Worm (Caenorhabditis elegans) whole organism, L2 larva: ENCODE results near the gene Y51A2B.9.

Source experiments
- dmd-4 ChIP-seq: sonication (generic microtip); optimal IDR thresholded peaks from 2 replicates; lab custom pipeline; 2017; ENCODE audit warnings: missing biosample characterization, missing genetic modification characterization
- lin-39 ChIP-seq: fragments of 150-350 bp; optimal IDR thresholded peaks from 2 replicates; lab custom pipeline; 2014; ENCODE audit warnings: missing biosample characterization, missing genetic modification reagents, missing genetic modification characterization
- nhr-77 ChIP-seq: fragments of 150-350 bp; optimal IDR thresholded peaks from 2 replicates; lab custom pipeline; 2014; ENCODE audit warnings: missing biosample characterization, missing genetic modification characterization
- sma-9 ChIP-seq, 2 experiments: fragments of 150-350 bp in 1 of 2; sonication (generic microtip) in 1 of 2; optimal IDR thresholded peaks; 2 replicates each; lab custom pipeline; 2014 to 2016; ENCODE audit warnings: missing genetic modification characterization in 2 of 2, mild to moderate bottlenecking in 1 of 2, missing biosample characterization in 1 of 2, missing compliant biosample characterization in 1 of 2, missing genetic modification reagents in 1 of 2, moderate library complexity in 1 of 2
- ztf-11 ChIP-seq: sonication (generic microtip); optimal IDR thresholded peaks from 2 replicates; lab custom pipeline; 2017; ENCODE audit warnings: missing biosample characterization, missing genetic modification characterization
- ztf-4 ChIP-seq: fragments of 150-350 bp; optimal IDR thresholded peaks from 2 replicates; lab custom pipeline; 2014; ENCODE audit warnings: missing biosample characterization, missing genetic modification characterization

DNA sequence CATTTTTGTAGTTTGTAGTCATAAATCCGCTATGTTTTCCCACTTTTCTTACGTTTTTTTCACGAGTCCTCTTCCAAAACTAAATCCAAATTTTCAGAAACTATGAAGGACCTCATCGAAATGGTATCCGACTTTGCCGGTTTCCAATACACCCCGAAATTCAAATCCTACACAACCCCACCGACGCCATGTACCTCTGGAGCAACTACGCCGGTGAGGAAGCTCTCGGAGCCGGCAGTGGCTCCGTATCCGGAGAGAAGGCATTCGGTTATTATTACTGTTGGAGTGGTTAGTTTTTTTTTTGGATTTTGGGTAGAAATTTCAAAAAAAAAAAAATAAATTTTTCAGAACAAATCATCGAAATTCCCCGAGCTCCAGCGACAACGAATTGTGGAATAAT, 45.5 kb downstream of the Y51A2B.9 start, which contains the start of gene C08E8.3:
- TF ChIP-seq dmd-4 (tag; lab: Kevin White, UChicago) (no peak), lin-39 (tag; lab: Kevin White, UChicago) (no peak), nhr-77 (no peak), sma-9 (GFP tag; optimal IDR thresholded peaks at IDR 0.05; lab: Kevin White, UChicago) (no peak), sma-9 (tag; optimal IDR thresholded peaks at IDR 0.05; lab: Kevin White, UChicago) (no peak), ztf-4 (no peak), ztf-11 (tag; lab: Kevin White, UChicago) (no peak)
